Worm (Caenorhabditis elegans) whole organism, L2 larva: ENCODE measurements around the gene chil-11.

Experiments
- C34F6.9 ChIP-seq: fragments of 150-350 bp; optimal IDR thresholded peaks from 2 replicates; lab custom pipeline; 2014; ENCODE audit warnings: missing biosample characterization, missing genetic modification characterization
- F13H6.1 ChIP-seq: sonication (generic microtip); optimal IDR thresholded peaks from 2 replicates; lab custom pipeline; 2016; ENCODE audit warnings: missing genetic modification characterization, missing compliant biosample characterization
- Y55F3AM.14 ChIP-seq: fragments of 200-800 bp; sonication (Bioruptor generic); optimal IDR thresholded peaks from 2 replicates; lab custom pipeline; 2018; ENCODE audit warnings: mild to moderate bottlenecking, missing genetic modification characterization, missing compliant biosample characterization
- ZK546.5 ChIP-seq: sonication (generic microtip); optimal IDR thresholded peaks from 2 replicates; lab custom pipeline; 2017; ENCODE audit warnings: missing biosample characterization, missing genetic modification characterization
- aly-2 ChIP-seq: fragments of 150-350 bp; optimal IDR thresholded peaks from 2 replicates; lab custom pipeline; 2014; ENCODE audit warnings: missing biosample characterization, missing genetic modification characterization
- ama-1 ChIP-seq: fragments of 150-350 bp; optimal IDR thresholded peaks from 2 replicates; lab custom pipeline; 2018; ENCODE audit warnings: inconsistent platforms
- blmp-1 ChIP-seq: sonication (generic microtip); optimal IDR thresholded peaks from 2 replicates; lab custom pipeline; 2017; ENCODE audit warnings: missing genetic modification characterization, mild to moderate bottlenecking, missing compliant biosample characterization, antibody characterized with exemption, moderate library complexity; ENCODE audit not compliant: insufficient read depth
- ceh-82 ChIP-seq: fragments of 150-350 bp; optimal IDR thresholded peaks from 2 replicates; lab custom pipeline; 2014; ENCODE audit warnings: missing biosample characterization, missing genetic modification characterization
- crh-2 ChIP-seq: sonication (generic microtip); optimal IDR thresholded peaks from 2 replicates; lab custom pipeline; 2017; ENCODE audit warnings: missing biosample characterization, missing genetic modification characterization
- dmd-4 ChIP-seq: sonication (generic microtip); optimal IDR thresholded peaks from 2 replicates; lab custom pipeline; 2017; ENCODE audit warnings: missing biosample characterization, missing genetic modification characterization
- egl-27 ChIP-seq: sonication (generic microtip); optimal IDR thresholded peaks from 3 replicates; lab custom pipeline; 2017; ENCODE audit warnings: missing biosample characterization, missing genetic modification reagents, missing genetic modification characterization
- elt-1 ChIP-seq: fragments of 150-350 bp; optimal IDR thresholded peaks from 2 replicates; lab custom pipeline; 2014; ENCODE audit warnings: missing biosample characterization, missing genetic modification characterization
- elt-3 ChIP-seq: sonication (generic microtip); optimal IDR thresholded peaks from 2 replicates; lab custom pipeline; 2017; ENCODE audit warnings: missing biosample characterization, missing genetic modification characterization
- fos-1 ChIP-seq: fragments of 150-350 bp; optimal IDR thresholded peaks from 2 replicates; lab custom pipeline; 2014; ENCODE audit warnings: missing biosample characterization, missing genetic modification characterization
- gmeb-1 ChIP-seq: fragments of 150-350 bp; optimal IDR thresholded peaks from 2 replicates; lab custom pipeline; 2014; ENCODE audit warnings: missing biosample characterization, missing genetic modification characterization
- lin-11 ChIP-seq: fragments of 150-350 bp; sonication (generic microtip); optimal IDR thresholded peaks from 2 replicates; lab custom pipeline; 2014; ENCODE audit warnings: missing biosample characterization, missing genetic modification characterization, inconsistent platforms, mixed read lengths
- lin-39 ChIP-seq: fragments of 150-350 bp; optimal IDR thresholded peaks from 2 replicates; lab custom pipeline; 2014; ENCODE audit warnings: missing biosample characterization, missing genetic modification reagents, missing genetic modification characterization
- lsy-2 ChIP-seq, 2 experiments: fragments of 150-350 bp in 1 of 2; sonication (generic microtip) in 1 of 2; optimal IDR thresholded peaks; 2 replicates each; lab custom pipeline; 2014 to 2017; ENCODE audit warnings: missing biosample characterization in 2 of 2, missing genetic modification characterization in 2 of 2
- mab-5 ChIP-seq: fragments of 150-350 bp; optimal IDR thresholded peaks from 2 replicates; lab custom pipeline; 2014; ENCODE audit warnings: missing biosample characterization, missing genetic modification characterization
- mbf-1 ChIP-seq: sonication (generic microtip); optimal IDR thresholded peaks from 2 replicates; lab custom pipeline; 2017; ENCODE audit warnings: missing biosample characterization, missing genetic modification characterization
- nhr-10 ChIP-seq: sonication (generic microtip); optimal IDR thresholded peaks from 2 replicates; lab custom pipeline; 2017; ENCODE audit warnings: missing biosample characterization, missing genetic modification characterization
- nhr-129 ChIP-seq: fragments of 150-350 bp; optimal IDR thresholded peaks from 2 replicates; lab custom pipeline; 2014; ENCODE audit warnings: missing biosample characterization, missing genetic modification characterization
- nhr-21 ChIP-seq: fragments of 150-350 bp; optimal IDR thresholded peaks from 2 replicates; lab custom pipeline; 2014; ENCODE audit warnings: missing biosample characterization, missing genetic modification characterization
- nhr-23 ChIP-seq: fragments of 150-350 bp; optimal IDR thresholded peaks from 2 replicates; lab custom pipeline; 2014; ENCODE audit warnings: missing biosample characterization, missing genetic modification reagents, missing genetic modification characterization
- nhr-237 ChIP-seq: fragments of 150-350 bp; optimal IDR thresholded peaks from 2 replicates; lab custom pipeline; 2014; ENCODE audit warnings: missing biosample characterization, missing genetic modification characterization
- nhr-25 ChIP-seq: fragments of 150-350 bp; sonication (generic microtip); optimal IDR thresholded peaks from 3 replicates; lab custom pipeline; 2014; ENCODE audit warnings: missing biosample characterization, missing genetic modification characterization
- nhr-6 ChIP-seq: fragments of 150-350 bp; optimal IDR thresholded peaks from 2 replicates; lab custom pipeline; 2014; ENCODE audit warnings: missing biosample characterization, missing genetic modification characterization
- nhr-77 ChIP-seq: fragments of 150-350 bp; optimal IDR thresholded peaks from 2 replicates; lab custom pipeline; 2014; ENCODE audit warnings: missing biosample characterization, missing genetic modification characterization
- peb-1 ChIP-seq: fragments of 150-350 bp; optimal IDR thresholded peaks from 2 replicates; lab custom pipeline; 2014; ENCODE audit warnings: missing biosample characterization, missing genetic modification characterization
- sem-4 ChIP-seq: fragments of 150-350 bp; optimal IDR thresholded peaks from 2 replicates; lab custom pipeline; 2014; ENCODE audit warnings: missing biosample characterization, missing genetic modification reagents, missing genetic modification characterization
- skn-1 ChIP-seq: sonication (generic microtip); optimal IDR thresholded peaks from 2 replicates; lab custom pipeline; 2017; ENCODE audit warnings: missing biosample characterization, missing genetic modification characterization
- sma-3 ChIP-seq: sonication (generic microtip); optimal IDR thresholded peaks from 2 replicates; lab custom pipeline; 2016; ENCODE audit warnings: missing genetic modification reagents, missing genetic modification characterization, missing compliant biosample characterization
- sma-9 ChIP-seq, 2 experiments: fragments of 150-350 bp in 1 of 2; sonication (generic microtip) in 1 of 2; optimal IDR thresholded peaks; 2 replicates each; lab custom pipeline; 2014 to 2016; ENCODE audit warnings: missing genetic modification characterization in 2 of 2, mild to moderate bottlenecking in 1 of 2, missing biosample characterization in 1 of 2, missing compliant biosample characterization in 1 of 2, missing genetic modification reagents in 1 of 2, moderate library complexity in 1 of 2
- unc-39 ChIP-seq: fragments of 150-350 bp; optimal IDR thresholded peaks from 2 replicates; lab custom pipeline; 2014; ENCODE audit warnings: missing biosample characterization, missing genetic modification characterization
- unc-55 ChIP-seq: fragments of 150-350 bp; sonication (generic microtip); optimal IDR thresholded peaks from 3 replicates; lab custom pipeline; 2014; ENCODE audit warnings: missing biosample characterization, missing genetic modification reagents, missing genetic modification characterization
- unc-62 ChIP-seq: fragments of 150-350 bp; optimal IDR thresholded peaks from 2 replicates; lab custom pipeline; 2014; ENCODE audit warnings: missing biosample characterization, missing genetic modification reagents, missing genetic modification characterization
- zag-1 ChIP-seq: fragments of 150-350 bp; optimal IDR thresholded peaks from 2 replicates; lab custom pipeline; 2014; ENCODE audit warnings: missing biosample characterization, missing genetic modification characterization
- ztf-1 ChIP-seq: fragments of 200-800 bp; sonication (Bioruptor generic); conservative IDR thresholded peaks from 2 replicates; pipeline ENCODE4 v1.3.6; 2022; ENCODE audit warnings: missing genetic modification characterization, missing compliant biosample characterization
- ztf-11 ChIP-seq: sonication (generic microtip); optimal IDR thresholded peaks from 2 replicates; lab custom pipeline; 2017; ENCODE audit warnings: missing biosample characterization, missing genetic modification characterization

chil-11 gene

ce11 chrIV:5765652-5766051 is 24.5 kb downstream of the chil-11 start (continued):
- TF ChIP-seq lin-11 (tag; lab: Kevin White, UChicago) (no peak), sma-9 (GFP tag; optimal IDR thresholded peaks at IDR 0.05; lab: Kevin White, UChicago) (peak; percentile 78), sma-9 (tag; optimal IDR thresholded peaks at IDR 0.05; lab: Kevin White, UChicago) (no peak), mab-5 (tag; lab: Kevin White, UChicago) (no peak), nhr-23 (tag; lab: Kevin White, UChicago) (no peak), lsy-2 (tag; optimal IDR thresholded peaks at IDR 0.05; lab: Kevin White, UChicago) (no peak), nhr-237 (tag; lab: Kevin White, UChicago) (no peak), nhr-25 (tag; lab: Kevin White, UChicago) (peak; percentile 45), sem-4 (tag; lab: Kevin White, UChicago) (no peak), elt-1 (tag; lab: Kevin White, UChicago) (no peak), nhr-129 (tag; lab: Kevin White, UChicago) (peak; percentile 48), nhr-21 (peak; percentile 36), ZK546.5 (tag; lab: Kevin White, UChicago) (no peak), nhr-10 (tag; lab: Kevin White, UChicago) (no peak), dmd-4 (tag; lab: Kevin White, UChicago) (no peak), ztf-11 (no peak), F13H6.1 (peak; percentile 1)

DNA sequence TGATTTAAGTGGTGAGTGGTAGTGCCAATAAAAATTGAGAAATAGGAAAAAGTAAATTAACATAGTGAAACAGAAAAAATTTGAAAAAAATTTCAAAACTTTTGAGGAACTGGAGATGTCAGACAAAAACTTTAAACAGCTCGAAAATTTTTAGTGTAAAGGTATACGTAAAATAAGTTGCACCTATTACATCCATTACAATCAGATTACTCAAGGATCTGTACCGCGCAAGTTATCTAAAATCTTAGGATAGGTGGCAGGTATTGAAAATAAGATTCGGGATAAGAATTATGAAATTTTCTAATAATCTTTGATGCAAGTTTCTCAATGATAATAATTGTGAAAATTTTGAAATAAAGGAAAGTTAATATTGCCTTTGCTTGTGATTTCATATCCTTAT is 25.7 kb downstream of the chil-11 start:
- TF ChIP-seq unc-62 (GFP tag; lab: Kevin White, UChicago) (no peak), nhr-6 (no peak), egl-27 (tag; lab: Kevin White, UChicago) (no peak), ama-1 (no peak), ztf-1 (no peak), nhr-77 (tag; lab: Kevin White, UChicago) (no peak), ceh-82 (tag; lab: Kevin White, UChicago) (no peak), Y55F3AM.14 (GFP tag; lab: Kevin White, UChicago) (no peak), crh-2 (tag; lab: Kevin White, UChicago) (no peak), unc-39 (tag; lab: Kevin White, UChicago) (no peak), C34F6.9 (tag; lab: Kevin White, UChicago) (no peak), unc-55 (GFP tag; lab: Kevin White, UChicago) (no peak), nhr-10 (tag; lab: Kevin White, UChicago) (no peak), nhr-23 (tag; lab: Kevin White, UChicago) (no peak), gmeb-1 (no peak)
- TF ChIP-seq, all 48 proteins: peak for 0

DNA sequence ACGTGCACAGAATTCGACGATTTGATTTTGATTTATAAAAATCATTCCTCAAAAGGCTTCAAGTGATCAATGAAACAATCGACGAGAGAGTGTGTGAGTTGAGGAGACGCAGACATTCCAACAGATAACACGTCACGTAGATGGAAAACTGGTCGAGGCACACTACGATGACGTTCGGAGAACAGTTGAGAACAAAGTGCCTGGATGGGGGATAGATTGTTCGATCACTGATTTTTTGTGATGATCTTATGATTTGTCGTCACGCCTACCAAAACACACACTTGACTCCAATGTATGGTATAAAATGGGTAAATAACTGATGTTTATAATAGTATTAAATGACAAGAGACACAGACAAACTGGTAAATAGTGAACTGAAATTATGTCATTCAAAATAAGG is 37.2 kb downstream of the chil-11 start:
- TF ChIP-seq aly-2 (tag; lab: Kevin White, UChicago) = no peak
- no peak for TF ChIP-seq dmd-4 (tag; lab: Kevin White, UChicago)
- TF ChIP-seq lin-11 (tag; lab: Kevin White, UChicago) = no peak
- TF ChIP-seq nhr-77 (tag; lab: Kevin White, UChicago) = no peak
- TF ChIP-seq nhr-6 = peak; percentile 4
- peak; percentile 6 for TF ChIP-seq fos-1
- TF ChIP-seq egl-27 (tag; lab: Kevin White, UChicago) = peak; percentile 55
- no peak for TF ChIP-seq peb-1 (tag; lab: Kevin White, UChicago)
- TF ChIP-seq lsy-2 (tag; optimal IDR thresholded peaks at IDR 0.05; lab: Kevin White, UChicago) = peak in 1 of 2 experiments; percentile 3
- TF ChIP-seq ztf-11 = no peak
- peak; percentile 35 for TF ChIP-seq blmp-1
- TF ChIP-seq unc-39 (tag; lab: Kevin White, UChicago) = no peak
- peak; percentile 46 for TF ChIP-seq nhr-21
- TF ChIP-seq skn-1 = no peak
- no peak for TF ChIP-seq ceh-82 (tag; lab: Kevin White, UChicago)
- TF ChIP-seq nhr-25 (tag; lab: Kevin White, UChicago) = peak; percentile 19
- peak; percentile 64 for TF ChIP-seq gmeb-1
- TF ChIP-seq sma-3 (GFP tag; lab: Kevin White, UChicago) = peak; percentile 82
- TF ChIP-seq crh-2 (tag; lab: Kevin White, UChicago) = peak; percentile 71
- no peak for TF ChIP-seq unc-62 (GFP tag; lab: Kevin White, UChicago)
- peak; percentile 55 for TF ChIP-seq nhr-129 (tag; lab: Kevin White, UChicago)
- TF ChIP-seq F13H6.1 = peak; percentile 57
- TF ChIP-seq sma-9 (GFP tag; optimal IDR thresholded peaks at IDR 0.05; lab: Kevin White, UChicago) = peak; percentile 55
- TF ChIP-seq sma-9 (tag; optimal IDR thresholded peaks at IDR 0.05; lab: Kevin White, UChicago) = no peak

DNA sequence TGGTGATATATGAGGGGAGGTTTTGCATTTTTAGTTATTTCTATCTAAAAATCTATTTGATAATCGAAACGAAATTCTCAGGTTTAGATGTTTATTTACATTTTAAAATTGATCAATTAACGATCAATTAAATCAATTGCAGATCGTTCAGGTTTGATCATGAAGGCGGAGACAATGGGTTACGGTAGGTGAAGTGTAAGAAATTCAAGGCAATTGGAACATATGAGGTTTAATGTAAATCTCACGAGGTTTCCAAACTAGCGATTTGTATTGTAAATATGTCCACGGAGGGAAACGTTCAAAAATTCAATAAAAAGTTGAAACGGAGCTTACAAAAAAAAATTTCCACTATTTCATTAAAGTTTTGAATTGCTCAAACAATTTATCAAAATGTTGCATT is 38.4 kb downstream of the chil-11 start:
- TF ChIP-seq ztf-11 (no peak), elt-3 (tag; lab: Kevin White, UChicago) (no peak), nhr-77 (tag; lab: Kevin White, UChicago) (no peak), unc-55 (GFP tag; lab: Kevin White, UChicago) (no peak), ZK546.5 (tag; lab: Kevin White, UChicago) (no peak), Y55F3AM.14 (GFP tag; lab: Kevin White, UChicago) (no peak), egl-27 (tag; lab: Kevin White, UChicago) (no peak), mab-5 (tag; lab: Kevin White, UChicago) (no peak), F13H6.1 (no peak), zag-1 (no peak), mbf-1 (tag; lab: Kevin White, UChicago) (no peak), nhr-6 (no peak), C34F6.9 (tag; lab: Kevin White, UChicago) (no peak), unc-39 (tag; lab: Kevin White, UChicago) (no peak), nhr-21 (no peak), lin-39 (tag; lab: Kevin White, UChicago) (no peak)
